Worm (Caenorhabditis elegans) whole organism, midembryonic: ENCODE measurements around the gene F57B9.1.

Experiments
- T22C8.4 ChIP-seq: fragments of 200-800 bp; sonication (Bioruptor generic); IDR thresholded peaks from 2 replicates; pipeline ENCODE4 v1.3.6; 2022; ENCODE audit warnings: missing genetic modification characterization, missing compliant biosample characterization
- tab-1 ChIP-seq: fragments of 200-800 bp; sonication (Bioruptor generic); IDR thresholded peaks from 2 replicates; pipeline ENCODE4 v1.3.6; 2022; ENCODE audit warnings: missing genetic modification characterization, missing compliant biosample characterization
- ztf-29 ChIP-seq: fragments of 200-800 bp; sonication (Bioruptor generic); IDR thresholded peaks from 2 replicates; pipeline ENCODE4 v1.3.6; 2022; ENCODE audit warnings: missing genetic modification reagents, missing genetic modification characterization, missing compliant biosample characterization

DNA sequence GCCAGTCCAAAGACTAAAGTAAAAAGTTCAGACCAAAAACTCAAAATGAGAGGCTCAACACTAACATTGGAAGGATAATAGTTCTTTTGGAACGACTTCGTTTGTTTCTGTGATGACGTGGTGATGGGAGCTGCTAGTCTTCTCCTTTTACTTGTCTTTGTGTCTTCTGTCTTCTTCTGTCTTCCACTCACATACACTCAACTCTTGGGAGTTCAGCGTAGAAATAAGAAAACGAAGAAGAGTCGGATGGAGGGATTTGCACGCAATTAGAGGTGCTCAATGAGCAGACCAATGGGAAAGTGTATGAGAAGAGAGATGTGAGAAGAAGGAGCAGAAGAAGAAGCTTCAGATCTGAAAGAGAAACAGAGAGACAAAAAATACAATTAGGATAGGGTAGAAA is 50.2 kb downstream of the F57B9.1 start:
- TF ChIP-seq T22C8.4 (GFP tag; lab: Robert Waterston, UW) (no peak), ztf-29 (GFP tag; lab: Robert Waterston, UW) (no peak), tab-1 (GFP tag; lab: Robert Waterston, UW) (no peak)
